Worm (Caenorhabditis elegans): ENCODE data around the gene T28C6.10.

DNA sequence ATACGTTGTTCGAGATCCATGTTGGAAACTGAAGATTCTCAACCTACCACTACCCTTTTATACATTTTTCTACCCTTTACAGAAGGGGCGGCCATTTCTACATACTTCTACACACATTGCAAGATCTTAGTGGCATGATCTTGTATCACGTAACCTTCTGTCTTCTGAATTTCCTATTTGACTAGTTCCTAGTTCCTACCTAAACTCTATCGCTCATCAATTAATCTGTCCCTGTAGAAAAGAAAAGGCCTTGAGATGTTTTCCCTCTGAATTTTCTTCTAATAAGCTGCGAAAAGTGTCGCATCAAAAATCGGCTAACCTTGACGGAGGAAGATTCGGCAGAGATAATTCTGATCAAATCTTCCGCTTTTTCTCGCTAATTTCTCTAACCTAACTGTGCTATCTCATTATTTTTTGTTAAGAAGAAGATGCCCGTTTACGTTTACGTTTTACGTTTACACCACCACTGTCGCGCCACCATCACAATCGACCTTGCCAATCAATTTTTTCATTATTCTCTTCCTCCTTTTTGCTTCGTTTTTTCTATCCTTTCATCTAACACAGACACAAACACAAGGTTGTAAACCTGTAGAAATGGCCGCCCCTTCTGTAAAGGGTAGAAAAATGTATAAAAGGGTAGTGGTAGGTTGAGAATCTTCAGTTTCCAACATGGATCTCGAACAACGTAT, 6.5 kb downstream of the T28C6.10 start, which contains the start of the genes col-117 and col-3:
- TF ChIP-seq attf-6 (GFP tag; IDR thresholded peaks at IDR 0.05), result no peak
- no peak for TF ChIP-seq efl-1 (GFP tag; optimal IDR thresholded peaks at IDR 0.05)
- TF ChIP-seq dpl-1 (GFP tag; optimal IDR thresholded peaks at IDR 0.05), result no peak

Data from whole organism, young adult.